Worm (Caenorhabditis elegans) whole organism, L4/young adult: ENCODE data around the gene bas-1.

Experiments used
- W03F9.2 ChIP-seq: fragments of 150-350 bp; optimal IDR thresholded peaks from 2 replicates; lab custom pipeline; 2014; ENCODE audit warnings: missing biosample characterization, missing genetic modification characterization
- dao-5 ChIP-seq: sonication (generic microtip); optimal IDR thresholded peaks from 2 replicates; lab custom pipeline; 2016; ENCODE audit warnings: missing genotype, missing genetic modification characterization, moderate library complexity, missing compliant biosample characterization
- him-1 ChIP-seq: sonication (generic microtip); optimal IDR thresholded peaks from 2 replicates; lab custom pipeline; 2016; ENCODE audit warnings: missing genotype, missing genetic modification reagents, missing genetic modification characterization, missing compliant biosample characterization

ce11 chrIII:5603439-5603986, 8.6 kb upstream of the bas-1 start, which contains the start of gene madf-11:
- no peak for TF ChIP-seq him-1 (tag; lab: Kevin White, UChicago)
- TF ChIP-seq W03F9.2 (tag; lab: Kevin White, UChicago) = no peak
- no peak for TF ChIP-seq dao-5 (tag; lab: Kevin White, UChicago)
